Worm (Caenorhabditis elegans): Measurements from ENCODE around the gene glb-14.
A peak's percentile ranks its signal among the peaks of the same experiment; 100 is the strongest.

Gene glb-14

DNA sequence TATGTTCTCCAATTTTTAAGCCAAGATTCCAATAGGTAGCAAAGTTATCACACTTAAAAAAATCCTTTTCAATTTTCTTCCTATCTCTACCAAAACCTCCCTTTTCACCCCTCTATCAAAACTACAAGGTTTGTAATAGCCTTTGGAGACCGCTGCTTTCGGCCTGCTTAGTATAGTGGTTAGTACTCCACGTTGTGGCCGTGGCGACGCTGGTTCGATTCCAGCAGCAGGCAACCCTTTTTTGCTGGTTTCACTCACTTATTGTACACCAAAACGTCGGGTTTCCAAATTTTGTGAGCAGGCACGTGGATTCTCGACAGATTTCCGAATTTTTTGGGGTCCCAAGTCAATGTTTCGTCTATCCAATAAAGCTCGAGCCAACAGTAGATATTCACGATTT lies 9.1 kb upstream of the glb-14 start:
- TF ChIP-seq vab-7 (GFP tag; IDR thresholded peaks at IDR 0.05) = 0 out of 2 replicates have a peak, but pooled peaks have one; percentile 37
- no peak for TF ChIP-seq nhr-102 (tag; optimal IDR thresholded peaks at IDR 0.05)
- TF ChIP-seq ceh-82 (tag; optimal IDR thresholded peaks at IDR 0.05) = no peak
- no peak for TF ChIP-seq egl-27 (tag; optimal IDR thresholded peaks at IDR 0.05)
- TF ChIP-seq ces-1 (GFP tag; optimal IDR thresholded peaks at IDR 0.05) = no peak
- TF ChIP-seq nhr-6 (tag; optimal IDR thresholded peaks at IDR 0.05) = peak; percentile 57
- peak; percentile 54; the same call in 1 of the 2 replicates for TF ChIP-seq hmg-1.1 (GFP tag; IDR thresholded peaks at IDR 0.05)
- TF ChIP-seq nhr-11 (tag; optimal IDR thresholded peaks at IDR 0.05) = no peak
- no peak for TF ChIP-seq F10B5.3 (tag; optimal IDR thresholded peaks at IDR 0.05)
- TF ChIP-seq dmd-8 (GFP tag; IDR thresholded peaks at IDR 0.05) = peak; percentile 48; the same call in 1 of the 2 replicates
- no peak for TF ChIP-seq lin-39 (tag; optimal IDR thresholded peaks at IDR 0.05)
- TF ChIP-seq unc-62 (GFP tag; optimal IDR thresholded peaks at IDR 0.05 in 1 of 2) = peak in 1 of 2 experiments; percentile 96
- TF ChIP-seq unc-62 (tag; optimal IDR thresholded peaks at IDR 0.05) = no peak
- peak; percentile 11 for TF ChIP-seq hlh-11 (tag; optimal IDR thresholded peaks at IDR 0.05)
- no peak for TF ChIP-seq R02D3.7 (tag; optimal IDR thresholded peaks at IDR 0.05)
- TF ChIP-seq ceh-28 (tag; optimal IDR thresholded peaks at IDR 0.05) = no peak
- TF ChIP-seq ceh-62 (tag; optimal IDR thresholded peaks at IDR 0.05) = no peak
- TF ChIP-seq hlh-30 (tag; optimal IDR thresholded peaks at IDR 0.05; ENCODE audit: insufficient read depth) = peak; percentile 19
- TF ChIP-seq attf-4 (tag; optimal IDR thresholded peaks at IDR 0.05) = no peak
- TF ChIP-seq nhr-10 (tag; optimal IDR thresholded peaks at IDR 0.05) = no peak
- TF ChIP-seq dmd-6 (GFP tag; IDR thresholded peaks at IDR 0.05) = peak; percentile 44
- no peak for TF ChIP-seq mdt-29 (GFP tag; IDR thresholded peaks at IDR 0.05)
- no peak for TF ChIP-seq lin-13 (GFP tag; optimal IDR thresholded peaks at IDR 0.05)
- no peak for TF ChIP-seq jun-1 (tag; optimal IDR thresholded peaks at IDR 0.05)
- TF ChIP-seq lim-7 (GFP tag; IDR thresholded peaks at IDR 0.05) = peak; percentile 76
- 0 out of 2 replicates have a peak, but pooled peaks have one; percentile 10 for TF ChIP-seq ceh-20 (GFP tag; IDR thresholded peaks at IDR 0.05)
- no peak for TF ChIP-seq lin-15B (tag; optimal IDR thresholded peaks at IDR 0.05)
- TF ChIP-seq daf-19 (GFP tag; conservative IDR thresholded peaks at IDR 0.05) = no peak
- no peak for TF ChIP-seq ZK337.2 (GFP tag; IDR thresholded peaks at IDR 0.05)
- no peak for TF ChIP-seq hif-1 (tag; optimal IDR thresholded peaks at IDR 0.05)
- TF ChIP-seq F26F4.8 (GFP tag; conservative IDR thresholded peaks at IDR 0.05) = no peak; the same call in 1 of the 2 replicates
- 0 out of 2 replicates have a peak, but pooled peaks have one; percentile 28 for TF ChIP-seq Y105C5A.15 (GFP tag; IDR thresholded peaks at IDR 0.05)
- TF ChIP-seq zip-11 (GFP tag; IDR thresholded peaks at IDR 0.05) = no peak
- TF ChIP-seq mes-2 (tag; optimal IDR thresholded peaks at IDR 0.05; ENCODE audit: poor library complexity, severe bottlenecking) = peak; percentile 68
- TF ChIP-seq aha-1 (tag) = no peak
- no peak for TF ChIP-seq dpl-1 (GFP tag; optimal IDR thresholded peaks at IDR 0.05)
- TF ChIP-seq nhr-77 (tag; optimal IDR thresholded peaks at IDR 0.05) = peak; percentile 15
- 0 out of 2 replicates have a peak, but pooled peaks have one; percentile 9 for TF ChIP-seq nhr-42 (GFP tag; IDR thresholded peaks at IDR 0.05)
- TF ChIP-seq php-3 (GFP tag; IDR thresholded peaks at IDR 0.05) = no peak
- TF ChIP-seq mdl-1 (tag; optimal IDR thresholded peaks at IDR 0.05) = no peak
- no peak; the same call in 1 of the 2 replicates for TF ChIP-seq nhr-41 (GFP tag; IDR thresholded peaks at IDR 0.05)
- TF ChIP-seq ama-1 (optimal IDR thresholded peaks at IDR 0.05) = no peak
- peak in 1 of 2 experiments; percentile 46 for TF ChIP-seq daf-16 (GFP tag; optimal IDR thresholded peaks at IDR 0.05)
- TF ChIP-seq daf-16 (tag; optimal IDR thresholded peaks at IDR 0.05) = peak; percentile 43
- TF ChIP-seq cey-2 (tag; optimal IDR thresholded peaks at IDR 0.05; ENCODE audit: borderline replicate concordance, insufficient read depth) = no peak
- no peak for TF ChIP-seq ztf-11 (tag; optimal IDR thresholded peaks at IDR 0.05)
- no peak for TF ChIP-seq fos-1 (tag; optimal IDR thresholded peaks at IDR 0.05)
- TF ChIP-seq zag-1 (tag; optimal IDR thresholded peaks at IDR 0.05) = no peak
- TF ChIP-seq pha-4 (GFP tag; IDR thresholded peaks at IDR 0.05) = peak; percentile 39; the same call in 1 of the 2 replicates
- TF ChIP-seq pha-4 (tag; optimal IDR thresholded peaks at IDR 0.05) = no peak
- peak; percentile 72; the same call in 1 of the 2 replicates for TF ChIP-seq snpc-1.2 (GFP tag; IDR thresholded peaks at IDR 0.05)
- TF ChIP-seq nhr-76 (tag; optimal IDR thresholded peaks at IDR 0.05) = no peak
- no peak for TF ChIP-seq fkh-10 (GFP tag; optimal IDR thresholded peaks at IDR 0.05)
